Worm (Caenorhabditis elegans) whole organism, mixed stage, embryonic: ENCODE measurements around the gene Y71H2AM.3.
A peak's percentile ranks its signal among the peaks of the same experiment; 100 is the strongest.

Experiments
- M03D4.4 ChIP-seq: sonication (generic microtip); optimal IDR thresholded peaks from 2 replicates; lab custom pipeline; 2017; ENCODE audit warnings: mild to moderate bottlenecking, missing genetic modification characterization, missing compliant biosample characterization
- bed-3 ChIP-seq: fragments of 200-800 bp; sonication (Bioruptor generic); optimal IDR thresholded peaks from 3 replicates; lab custom pipeline; 2018; ENCODE audit warnings: mild to moderate bottlenecking, missing genetic modification characterization, moderate library complexity, missing compliant biosample characterization
- blmp-1 ChIP-seq: fragments of 150-350 bp; optimal IDR thresholded peaks from 2 replicates; lab custom pipeline; 2014; ENCODE audit warnings: missing biosample characterization, missing genetic modification characterization
- ceh-39 ChIP-seq: fragments of 150-350 bp; optimal IDR thresholded peaks from 2 replicates; lab custom pipeline; 2014; ENCODE audit warnings: missing biosample characterization, missing genetic modification characterization
- ceh-43 ChIP-seq: fragments of 200-800 bp; sonication (Bioruptor generic); optimal IDR thresholded peaks from 2 replicates; lab custom pipeline; 2018; ENCODE audit warnings: mild to moderate bottlenecking, missing genetic modification characterization, moderate library complexity, missing compliant biosample characterization
- ces-1 ChIP-seq: fragments of 150-350 bp; optimal IDR thresholded peaks from 2 replicates; lab custom pipeline; 2014; ENCODE audit warnings: missing biosample characterization, missing genetic modification reagents, missing genetic modification characterization
- drap-1 ChIP-seq: fragments of 200-800 bp; sonication (Bioruptor generic); optimal IDR thresholded peaks from 3 replicates; lab custom pipeline; 2018; ENCODE audit warnings: mild to moderate bottlenecking, missing genetic modification characterization, missing compliant biosample characterization
- elt-1 ChIP-seq: sonication (generic microtip); optimal IDR thresholded peaks from 2 replicates; lab custom pipeline; 2017; ENCODE audit warnings: missing genetic modification characterization, mild to moderate bottlenecking, missing compliant biosample characterization, antibody characterized with exemption, moderate library complexity, borderline replicate concordance; ENCODE audit not compliant: insufficient read depth
- elt-3 ChIP-seq: fragments of 150-350 bp; optimal IDR thresholded peaks from 2 replicates; lab custom pipeline; 2014; ENCODE audit warnings: missing biosample characterization, missing genetic modification characterization
- flh-1 ChIP-seq: fragments of 200-800 bp; sonication (Bioruptor generic); optimal IDR thresholded peaks from 2 replicates; lab custom pipeline; 2018; ENCODE audit warnings: mild to moderate bottlenecking, missing genetic modification characterization, moderate library complexity, missing compliant biosample characterization
- ham-2 ChIP-seq: fragments of 200-800 bp; sonication (Bioruptor generic); optimal IDR thresholded peaks from 2 replicates; lab custom pipeline; 2018; ENCODE audit warnings: mild to moderate bottlenecking, missing genetic modification characterization, missing compliant biosample characterization
- hlh-1 ChIP-seq: fragments of 150-350 bp; optimal IDR thresholded peaks from 2 replicates; lab custom pipeline; 2014; ENCODE audit warnings: missing biosample characterization, missing genetic modification reagents, missing genetic modification characterization
- lin-13 ChIP-seq: fragments of 150-350 bp; optimal IDR thresholded peaks from 2 replicates; lab custom pipeline; 2014; ENCODE audit warnings: missing biosample characterization, missing genetic modification characterization
- lin-32 ChIP-seq: fragments of 200-800 bp; sonication (Bioruptor generic); optimal IDR thresholded peaks from 2 replicates; lab custom pipeline; 2018; ENCODE audit warnings: mild to moderate bottlenecking, missing genetic modification characterization, missing compliant biosample characterization
- lsy-2 ChIP-seq: fragments of 150-350 bp; optimal IDR thresholded peaks from 2 replicates; lab custom pipeline; 2014; ENCODE audit warnings: missing biosample characterization, missing genetic modification characterization
- mab-5 ChIP-seq: fragments of 150-350 bp; optimal IDR thresholded peaks from 2 replicates; lab custom pipeline; 2014; ENCODE audit warnings: missing biosample characterization, missing genetic modification characterization
- mep-1 ChIP-seq: fragments of 150-350 bp; optimal IDR thresholded peaks from 2 replicates; lab custom pipeline; 2017; ENCODE audit warnings: missing biosample characterization, missing genetic modification reagents, missing genetic modification characterization, inconsistent platforms
- mls-2 ChIP-seq: sonication (generic microtip); optimal IDR thresholded peaks from 2 replicates; lab custom pipeline; 2016; ENCODE audit warnings: mild to moderate bottlenecking, missing genetic modification characterization, moderate library complexity, missing compliant biosample characterization
- nhr-2 ChIP-seq: fragments of 150-350 bp; optimal IDR thresholded peaks from 2 replicates; lab custom pipeline; 2014; ENCODE audit warnings: missing biosample characterization, missing genetic modification characterization
- nhr-237 ChIP-seq: fragments of 150-350 bp; optimal IDR thresholded peaks from 2 replicates; lab custom pipeline; 2014; ENCODE audit warnings: missing biosample characterization, missing genetic modification characterization
- nhr-28 ChIP-seq: fragments of 150-350 bp; optimal IDR thresholded peaks from 2 replicates; lab custom pipeline; 2014; ENCODE audit warnings: missing biosample characterization, missing genetic modification characterization
- nhr-76 ChIP-seq: sonication (generic microtip); optimal IDR thresholded peaks from 2 replicates; lab custom pipeline; 2017; ENCODE audit warnings: missing biosample characterization, missing genetic modification characterization
- pha-4 ChIP-seq: fragments of 150-350 bp; optimal IDR thresholded peaks from 2 replicates; lab custom pipeline; 2018; ENCODE audit warnings: missing biosample characterization, missing genetic modification reagents, missing genetic modification characterization
- sem-2 ChIP-seq: fragments of 200-800 bp; sonication (Bioruptor generic); optimal IDR thresholded peaks from 2 replicates; lab custom pipeline; 2018; ENCODE audit warnings: mild to moderate bottlenecking, missing genetic modification characterization, missing compliant biosample characterization
- snpc-4 ChIP-seq: fragments of 150-350 bp; optimal IDR thresholded peaks from 2 replicates; lab custom pipeline; 2014; ENCODE audit warnings: missing biosample characterization, missing genetic modification characterization
- sptf-1 ChIP-seq: sonication (generic microtip); optimal IDR thresholded peaks from 2 replicates; lab custom pipeline; 2017; ENCODE audit warnings: mild to moderate bottlenecking, missing genetic modification characterization, moderate library complexity, missing compliant biosample characterization
- unc-120 ChIP-seq: sonication (generic microtip); optimal IDR thresholded peaks from 2 replicates; lab custom pipeline; 2017; ENCODE audit warnings: missing genetic modification characterization, missing compliant biosample characterization; ENCODE audit not compliant: poor library complexity, severe bottlenecking
- unc-39 ChIP-seq: fragments of 150-350 bp; optimal IDR thresholded peaks from 2 replicates; lab custom pipeline; 2014; ENCODE audit warnings: missing biosample characterization, missing genetic modification characterization
- unc-62 ChIP-seq: fragments of 150-350 bp; optimal IDR thresholded peaks from 2 replicates; lab custom pipeline; 2014; ENCODE audit warnings: missing biosample characterization, missing genetic modification reagents, missing genetic modification characterization
- zip-8 ChIP-seq: fragments of 150-350 bp; optimal IDR thresholded peaks from 2 replicates; lab custom pipeline; 2014; ENCODE audit warnings: missing biosample characterization, missing genetic modification characterization
- ztf-11 ChIP-seq: fragments of 150-350 bp; optimal IDR thresholded peaks from 2 replicates; lab custom pipeline; 2014; ENCODE audit warnings: missing biosample characterization, missing genetic modification characterization

The Y71H2AM.3 gene

ce11 chrIII:2768635-2769034, 36.6 kb upstream of the Y71H2AM.3 start, which contains the start of gene swsn-3 (continued):
- TF ChIP-seq M03D4.4 (tag; lab: Kevin White, UChicago), result peak; percentile 89
- peak; percentile 88 for TF ChIP-seq ces-1 (GFP tag; lab: Kevin White, UChicago)
- peak; percentile 88 for TF ChIP-seq unc-120 (tag; lab: Kevin White, UChicago)
- no peak for TF ChIP-seq lin-32 (GFP tag; lab: Kevin White, UChicago)
- peak; percentile 38 for TF ChIP-seq elt-3 (tag; lab: Kevin White, UChicago)

DNA sequence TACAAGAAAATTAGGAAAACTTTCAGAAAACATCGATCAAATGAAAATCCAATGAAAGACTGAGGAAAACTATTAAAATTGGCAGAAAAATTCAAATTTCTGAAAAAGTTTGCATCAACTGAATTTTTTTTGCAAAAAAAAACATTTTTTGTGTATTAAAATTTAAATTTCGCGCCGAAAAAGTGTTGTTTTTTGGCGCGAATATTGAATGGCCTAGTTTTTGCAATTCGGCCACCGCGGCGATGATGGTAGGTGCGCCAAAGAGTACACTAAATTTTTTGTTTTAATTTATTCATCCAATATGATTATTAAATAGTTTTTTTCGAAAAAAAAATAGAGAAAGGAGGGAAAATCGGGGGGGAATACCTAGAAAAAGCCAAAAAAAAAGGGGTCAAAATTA, 36.2 kb upstream of the Y71H2AM.3 start:
- no peak for TF ChIP-seq nhr-76 (tag; lab: Kevin White, UChicago)
- TF ChIP-seq nhr-28, result no peak
- TF ChIP-seq lin-13 (tag; lab: Kevin White, UChicago), result no peak
- TF ChIP-seq ces-1 (GFP tag; lab: Kevin White, UChicago), result no peak
- no peak for TF ChIP-seq unc-120 (tag; lab: Kevin White, UChicago)
- no peak for TF ChIP-seq flh-1
- TF ChIP-seq bed-3, result no peak
- no peak for TF ChIP-seq M03D4.4 (tag; lab: Kevin White, UChicago)
- TF ChIP-seq ztf-11 (tag; lab: Kevin White, UChicago), result no peak
- TF ChIP-seq sptf-1, result no peak
- no peak for TF ChIP-seq nhr-237 (tag; lab: Kevin White, UChicago)
- TF ChIP-seq mls-2 (tag; lab: Kevin White, UChicago), result no peak

- TF ChIP-seq mep-1 (tag; lab: Kevin White, UChicago), result no peak
These were observed 34.5 kb upstream of the Y71H2AM.3 start for ce11 chrIII:2770752-2771151.

- TF ChIP-seq hlh-1 (tag; lab: Kevin White, UChicago) (no peak), ztf-11 (tag; lab: Kevin White, UChicago) (no peak), pha-4 (tag; lab: Kevin White, UChicago) (no peak), ces-1 (GFP tag; lab: Kevin White, UChicago) (no peak), ceh-39 (tag; lab: Kevin White, UChicago) (no peak), drap-1 (GFP tag; lab: Kevin White, UChicago) (no peak), snpc-4 (tag; lab: Kevin White, UChicago) (no peak)
These were observed 26.6 kb upstream of the Y71H2AM.3 start, which contains the start of gene laf-1 for ce11 chrIII:2778655-2779054. laf-1 (minus strand) TSS chrIII:2779053.

DNA sequence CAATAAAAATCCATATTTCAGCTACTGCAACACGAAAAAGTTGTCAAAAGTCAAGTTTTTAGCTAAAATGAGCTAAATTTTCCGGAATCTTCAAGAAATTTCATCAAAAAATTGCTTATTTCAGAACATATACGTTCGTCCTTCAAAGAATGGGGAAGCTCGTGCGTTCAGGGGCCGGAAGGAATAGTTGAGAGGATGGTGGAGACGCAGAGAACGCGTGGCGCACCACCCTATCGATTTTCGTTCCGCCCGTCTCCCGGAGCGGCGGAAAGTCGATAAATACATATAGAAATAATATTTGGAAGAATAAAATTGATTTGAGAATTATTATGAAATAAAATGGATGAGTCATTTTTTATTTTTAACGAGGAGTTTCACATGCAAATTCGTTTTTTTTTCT, 24.9 kb upstream of the Y71H2AM.3 start:
- TF ChIP-seq ces-1 (GFP tag; lab: Kevin White, UChicago) (peak; percentile 17), nhr-28 (no peak)

DNA sequence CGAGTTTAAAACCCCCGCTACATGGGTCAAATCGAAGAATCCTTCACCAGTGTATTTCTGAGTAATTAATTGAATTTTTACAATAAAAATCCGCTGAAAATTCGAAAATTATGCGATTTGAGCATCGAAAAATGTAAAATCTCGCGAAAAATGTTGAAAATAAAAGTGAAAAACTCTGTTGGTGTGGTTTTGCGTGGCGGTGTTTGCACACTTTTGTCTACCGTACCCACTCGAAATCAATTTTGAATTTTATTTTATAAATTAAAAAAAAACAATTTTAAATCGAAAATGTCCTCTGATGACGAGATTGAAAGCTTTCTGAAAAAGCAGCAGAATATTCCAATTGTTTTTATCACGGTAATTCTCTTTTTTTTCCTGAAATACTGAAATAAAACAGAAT, 24.4 kb upstream of the Y71H2AM.3 start, which contains the start of gene Y71H2AM.6:
Gene Y71H2AM.6, plus strand, starts transcription at position 264 of the 400 bp plus-strand sequence.
- TF ChIP-seq mab-5 (tag; lab: Kevin White, UChicago) (no peak), ces-1 (GFP tag; lab: Kevin White, UChicago) (peak; percentile 79), nhr-237 (tag; lab: Kevin White, UChicago) (peak; percentile 21), flh-1 (no peak), lsy-2 (tag; lab: Kevin White, UChicago) (peak; percentile 98)

DNA sequence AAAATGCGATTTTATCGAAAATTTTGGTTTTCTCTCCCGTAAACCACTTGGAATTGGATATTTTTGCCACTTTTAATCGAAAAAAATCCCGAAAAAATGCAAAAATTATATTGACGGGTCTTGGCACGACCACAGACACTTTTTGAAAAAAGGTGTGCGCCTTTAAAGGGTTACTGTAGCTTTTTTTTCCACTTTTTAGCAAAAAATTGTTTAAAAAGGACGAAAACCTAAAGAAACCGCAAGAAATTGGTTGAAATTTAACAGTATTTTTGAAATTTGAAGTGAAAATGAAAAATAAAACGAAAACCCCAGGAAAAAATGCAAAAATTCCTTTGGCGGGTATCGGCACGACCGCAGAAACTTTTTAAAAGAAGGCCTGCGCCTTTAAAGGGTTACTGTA, 23.4 kb upstream of the Y71H2AM.3 start:
- TF ChIP-seq unc-62 (GFP tag; lab: Kevin White, UChicago), result no peak
- TF ChIP-seq lsy-2 (tag; lab: Kevin White, UChicago), result no peak

- TF ChIP-seq unc-62 (GFP tag; lab: Kevin White, UChicago), result peak; percentile 51
- TF ChIP-seq nhr-237 (tag; lab: Kevin White, UChicago), result peak; percentile 96
- TF ChIP-seq ham-2, result no peak
- TF ChIP-seq lsy-2 (tag; lab: Kevin White, UChicago), result peak; percentile 93
- peak; percentile 89 for TF ChIP-seq pha-4 (tag; lab: Kevin White, UChicago)
- no peak for TF ChIP-seq unc-39 (tag; lab: Kevin White, UChicago)
- TF ChIP-seq elt-1, result peak; percentile 3
- peak; percentile 56 for TF ChIP-seq unc-120 (tag; lab: Kevin White, UChicago)
- no peak for TF ChIP-seq zip-8 (tag; lab: Kevin White, UChicago)
- peak; percentile 98 for TF ChIP-seq lin-13 (tag; lab: Kevin White, UChicago)
- no peak for TF ChIP-seq nhr-76 (tag; lab: Kevin White, UChicago)
- TF ChIP-seq sem-2 (GFP tag; lab: Kevin White, UChicago), result no peak
- TF ChIP-seq sptf-1, result peak; percentile 88
- TF ChIP-seq ceh-43 (GFP tag; lab: Kevin White, UChicago), result peak; percentile 60
- peak; percentile 46 for TF ChIP-seq blmp-1
- TF ChIP-seq nhr-2 (tag; lab: Kevin White, UChicago), result peak; percentile 27
- TF ChIP-seq M03D4.4 (tag; lab: Kevin White, UChicago), result peak; percentile 65
- TF ChIP-seq mls-2 (tag; lab: Kevin White, UChicago), result peak; percentile 80
- peak; percentile 20 for TF ChIP-seq lin-32 (GFP tag; lab: Kevin White, UChicago)
- peak; percentile 89 for TF ChIP-seq ces-1 (GFP tag; lab: Kevin White, UChicago)
- peak; percentile 79 for TF ChIP-seq drap-1 (GFP tag; lab: Kevin White, UChicago)
- peak; percentile 15 for TF ChIP-seq elt-3 (tag; lab: Kevin White, UChicago)
- TF ChIP-seq mep-1 (tag; lab: Kevin White, UChicago), result peak; percentile 100
- TF ChIP-seq ztf-11 (tag; lab: Kevin White, UChicago), result peak; percentile 77
- TF ChIP-seq mab-5 (tag; lab: Kevin White, UChicago), result peak; percentile 67
- no peak for TF ChIP-seq flh-1
- peak; percentile 79 for TF ChIP-seq hlh-1 (tag; lab: Kevin White, UChicago)
- peak; percentile 92 for TF ChIP-seq ceh-39 (tag; lab: Kevin White, UChicago)
These were observed 19.4 kb upstream of the Y71H2AM.3 start, which contains the start of gene Y71H2AM.20 for ce11 chrIII:2785840-2786239. Y71H2AM.20 (minus strand) TSS chrIII:2785948.
